Worm (Caenorhabditis elegans) whole organism, L4/young adult: ENCODE data around the gene acl-7.

ENCODE experiments used
- W03F9.2 ChIP-seq: fragments of 150-350 bp; optimal IDR thresholded peaks from 2 replicates; lab custom pipeline; 2014; ENCODE audit warnings: missing biosample characterization, missing genetic modification characterization
- him-1 ChIP-seq: sonication (generic microtip); optimal IDR thresholded peaks from 2 replicates; lab custom pipeline; 2016; ENCODE audit warnings: missing genotype, missing genetic modification reagents, missing genetic modification characterization, missing compliant biosample characterization

DNA sequence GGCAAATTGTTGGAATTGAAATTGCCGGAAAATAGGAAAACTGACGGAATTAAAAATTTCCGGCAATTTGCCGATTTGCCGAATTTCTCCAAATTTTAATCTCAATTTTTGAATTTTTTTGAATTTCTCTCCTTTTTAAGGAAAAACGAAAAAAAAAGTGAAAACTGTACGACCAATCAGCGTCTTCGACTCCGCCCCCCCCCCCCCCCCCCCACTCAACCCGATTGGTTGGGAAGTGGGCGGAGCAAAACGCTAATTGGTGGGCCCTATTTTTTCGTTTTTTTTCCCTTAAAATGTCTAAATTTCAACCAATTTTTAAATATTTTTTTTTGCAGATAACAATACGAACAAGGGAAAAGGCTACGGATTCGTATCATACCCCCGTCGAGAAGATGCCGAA is 46.3 kb downstream of the acl-7 start:
- TF ChIP-seq him-1 (tag; lab: Kevin White, UChicago) (no peak), W03F9.2 (tag; lab: Kevin White, UChicago) (no peak)
